Worm (Caenorhabditis elegans) whole organism, dauer: Measurements from ENCODE around the gene F14F3.4.

ENCODE experiments used
- unc-62 ChIP-seq: sonication (generic microtip); optimal IDR thresholded peaks from 2 replicates; lab custom pipeline; 2017; ENCODE audit warnings: missing biosample characterization, missing genetic modification reagents, missing genetic modification characterization

F14F3.4 gene

ce11 chrX:10528993-10529392, 7.8 kb upstream of the F14F3.4 start, which contains the start of the genes F14F3.5 and slcf-1:
Gene F14F3.5, minus strand, starts transcription at chrX:10529226.
Gene slcf-1, plus strand, starts transcription at chrX:10529294.
- no peak for TF ChIP-seq unc-62 (GFP tag; lab: Kevin White, UChicago)

ce11 chrX:10527414-10527813, 6.2 kb upstream of the F14F3.4 start:
- TF ChIP-seq unc-62 (GFP tag; lab: Kevin White, UChicago): no peak

- TF ChIP-seq unc-62 (GFP tag; lab: Kevin White, UChicago): no peak
Measured at ce11 chrX:10524483-10524948, 3.3 kb upstream of the F14F3.4 start, which contains the start of the genes mboa-7 and git-1. Gene mboa-7, minus strand, starts transcription at chrX:10524565. Gene git-1, plus strand, starts transcription at chrX:10524898.

ce11 chrX:10520185-10520584, 1.0 kb downstream of the F14F3.4 start:
- TF ChIP-seq unc-62 (GFP tag; lab: Kevin White, UChicago): no peak

ce11 chrX:10516549-10516948, 4.7 kb downstream of the F14F3.4 start:
- TF ChIP-seq unc-62 (GFP tag; lab: Kevin White, UChicago): no peak

ce11 chrX:10514834-10515233, 6.4 kb downstream of the F14F3.4 start:
- TF ChIP-seq unc-62 (GFP tag; lab: Kevin White, UChicago): no peak

- TF ChIP-seq unc-62 (GFP tag; lab: Kevin White, UChicago): no peak
Measured at ce11 chrX:10514056-10514455, 7.2 kb downstream of the F14F3.4 start.

- no peak for TF ChIP-seq unc-62 (GFP tag; lab: Kevin White, UChicago)
Measured at ce11 chrX:10507971-10508370, 13.2 kb downstream of the F14F3.4 start.

- no peak for TF ChIP-seq unc-62 (GFP tag; lab: Kevin White, UChicago)
Measured at ce11 chrX:10505193-10505592, 16.0 kb downstream of the F14F3.4 start.

- no peak for TF ChIP-seq unc-62 (GFP tag; lab: Kevin White, UChicago)
Measured at ce11 chrX:10503393-10503792, 17.8 kb downstream of the F14F3.4 start.

- TF ChIP-seq unc-62 (GFP tag; lab: Kevin White, UChicago): no peak
Measured at ce11 chrX:10499590-10499989, 21.6 kb downstream of the F14F3.4 start, which contains the start of gene vab-3. Gene vab-3, plus strand, starts transcription at chrX:10499890.

- no peak for TF ChIP-seq unc-62 (GFP tag; lab: Kevin White, UChicago)
Measured at ce11 chrX:10491875-10492523, 29.2 kb downstream of the F14F3.4 start.

- no peak for TF ChIP-seq unc-62 (GFP tag; lab: Kevin White, UChicago)
Measured at ce11 chrX:10491044-10491443, 30.2 kb downstream of the F14F3.4 start, which contains the start of gene C33D3.5. Gene C33D3.5, plus strand, starts transcription at chrX:10491344.

- TF ChIP-seq unc-62 (GFP tag; lab: Kevin White, UChicago): no peak
Measured at ce11 chrX:10488763-10489162, 32.5 kb downstream of the F14F3.4 start, which contains the start of gene C33D3.4. Gene C33D3.4, plus strand, starts transcription at chrX:10489063.

ce11 chrX:10485300-10485755, 35.9 kb downstream of the F14F3.4 start, which contains the start of gene C33D3.3:
Gene C33D3.3, plus strand, starts transcription at chrX:10485350.
- no peak for TF ChIP-seq unc-62 (GFP tag; lab: Kevin White, UChicago)

- no peak for TF ChIP-seq unc-62 (GFP tag; lab: Kevin White, UChicago)
Measured at ce11 chrX:10482272-10482671, 38.9 kb downstream of the F14F3.4 start.
